Worm (Caenorhabditis elegans): ENCODE results near the gene rsp-6.

DNA sequence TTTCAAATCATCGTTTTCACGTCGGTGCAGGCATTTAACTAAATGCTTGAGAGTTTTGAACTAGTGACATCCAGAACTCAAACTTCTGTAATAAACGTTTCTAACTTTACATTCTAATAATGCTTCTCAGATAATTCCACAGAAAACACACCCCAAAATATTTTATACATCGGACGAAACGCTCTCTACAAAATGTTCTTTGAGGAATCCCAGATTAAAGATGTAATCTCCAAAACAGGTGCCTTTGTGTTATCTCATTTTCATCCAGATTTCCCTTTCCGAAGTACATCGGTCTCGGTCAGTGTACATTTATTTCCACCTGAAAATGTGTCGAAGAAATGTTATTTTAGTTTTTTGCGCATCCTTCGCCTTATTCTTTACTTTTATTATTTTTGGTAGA lies 13.7 kb upstream of the rsp-6 start, which contains the start of gene C33H5.2:
- TF ChIP-seq ceh-13 (GFP tag; optimal IDR thresholded peaks at IDR 0.05): no peak
- no peak for TF ChIP-seq ama-1 (optimal IDR thresholded peaks at IDR 0.05)
